Worm (Caenorhabditis elegans): Measurements from ENCODE around the gene npr-25.

ce11 chrV:11392020-11392419, 39.2 kb upstream of the npr-25 start, which contains the start of gene nas-16:
- TF ChIP-seq unc-62 (GFP tag; optimal IDR thresholded peaks at IDR 0.05) (no peak), snpc-4 (tag; optimal IDR thresholded peaks at IDR 0.05) (no peak), nhr-28 (tag; optimal IDR thresholded peaks at IDR 0.05) (no peak), sem-2 (GFP tag; optimal IDR thresholded peaks at IDR 0.05) (no peak)
